Fruit fly (Drosophila melanogaster) whole organism, pupa: ENCODE data around the gene TwdlC.

ENCODE experiments used
- CG13204 ChIP-seq: fragments of 200-800 bp; sonication (Bioruptor generic); optimal IDR thresholded peaks from 2 replicates; lab custom pipeline; 2018; ENCODE audit warnings: missing biosample characterization, mild to moderate bottlenecking, missing genetic modification characterization, moderate library complexity
- CG14655 ChIP-seq: fragments of 200-800 bp; sonication (Bioruptor generic); optimal IDR thresholded peaks from 3 replicates; lab custom pipeline; 2017; ENCODE audit warnings: mild to moderate bottlenecking, missing biosample characterization, missing genetic modification reagents, missing genetic modification characterization
- D1 ChIP-seq: fragments of 200-800 bp; sonication (Bioruptor generic); optimal IDR thresholded peaks from 2 replicates; lab custom pipeline; 2018; ENCODE audit warnings: missing biosample characterization, mild to moderate bottlenecking, missing genetic modification characterization, moderate library complexity
- Ets98B ChIP-seq: fragments of 200-800 bp; sonication (Bioruptor generic); IDR thresholded peaks from 2 replicates; pipeline ENCODE4 v1.3.6; 2022; ENCODE audit warnings: missing biosample characterization, missing genetic modification characterization

dm6 chr3R:26955527-26955926 lies 39.1 kb upstream of the TwdlC start:
- TF ChIP-seq CG14655 (GFP tag; lab: Kevin White, UChicago) (no peak), CG13204 (GFP tag; lab: Kevin White, UChicago) (no peak), D1 (tag; lab: Kevin White, UChicago) (no peak), Ets98B (GFP tag; lab: Robert Waterston, UW) (no peak)
